Worm (Caenorhabditis elegans): ENCODE measurements around the gene W02B12.12.

Gene W02B12.12

ce11 chrII:11487999-11488398, 9.0 kb upstream of the W02B12.12 start, which contains the start of gene B0334.13:
Gene B0334.13 (plus strand): TSS chrII:11488299.
- TF ChIP-seq lin-15B (tag; optimal IDR thresholded peaks at IDR 0.05) (no peak), ets-5 (GFP tag; IDR thresholded peaks at IDR 0.05) (no peak), egl-27 (tag; optimal IDR thresholded peaks at IDR 0.05) (no peak), lin-39 (tag; optimal IDR thresholded peaks at IDR 0.05) (no peak), tbx-2 (tag; optimal IDR thresholded peaks at IDR 0.05) (no peak), lin-14 (GFP tag; optimal IDR thresholded peaks at IDR 0.05) (no peak), egl-13 (tag; optimal IDR thresholded peaks at IDR 0.05) (no peak), vab-15 (tag; optimal IDR thresholded peaks at IDR 0.05) (no peak), efl-1 (optimal IDR thresholded peaks at IDR 0.05) (no peak), efl-1 (GFP tag; optimal IDR thresholded peaks at IDR 0.05 in 1 of 2) (no peak), mdl-1 (tag; optimal IDR thresholded peaks at IDR 0.05) (no peak), sup-37 (GFP tag; optimal IDR thresholded peaks at IDR 0.05) (no peak), nhr-77 (tag; optimal IDR thresholded peaks at IDR 0.05) (no peak), nhr-76 (tag; optimal IDR thresholded peaks at IDR 0.05) (no peak), lin-35 (GFP tag; optimal IDR thresholded peaks at IDR 0.05) (no peak), skn-1 (tag; optimal IDR thresholded peaks at IDR 0.05) (no peak)

ce11 chrII:11486698-11487234, 7.8 kb upstream of the W02B12.12 start, which contains the start of gene ttr-18:
Gene ttr-18 (minus strand): TSS chrII:11486748.
- no peak for TF ChIP-seq ceh-88 (GFP tag; IDR thresholded peaks at IDR 0.05)
- TF ChIP-seq snu-23 (GFP tag; optimal IDR thresholded peaks at IDR 0.05): peak; percentile 39
- TF ChIP-seq nhr-90 (tag; optimal IDR thresholded peaks at IDR 0.05; ENCODE audit: poor library complexity): peak; percentile 16
- peak in 1 of 6 experiments; percentile 40 for TF ChIP-seq elt-3 (tag; optimal IDR thresholded peaks at IDR 0.05)
- TF ChIP-seq blmp-1 (tag; optimal IDR thresholded peaks at IDR 0.05): peak; percentile 9
- TF ChIP-seq nhr-85 (tag): peak; percentile 77
- TF ChIP-seq hlh-4 (tag; optimal IDR thresholded peaks at IDR 0.05): no peak
- no peak for TF ChIP-seq mep-1 (tag; optimal IDR thresholded peaks at IDR 0.05)
- TF ChIP-seq nhr-20 (tag; optimal IDR thresholded peaks at IDR 0.05): peak; percentile 28
- no peak for TF ChIP-seq ets-5 (GFP tag; IDR thresholded peaks at IDR 0.05)
- TF ChIP-seq lin-14 (GFP tag; optimal IDR thresholded peaks at IDR 0.05): peak; percentile 58

ce11 chrII:11485200-11485599, 6.2 kb upstream of the W02B12.12 start, which contains the start of gene twk-5:
Gene twk-5 (minus strand): TSS chrII:11485300.
- no peak for TF ChIP-seq nhr-12 (tag; optimal IDR thresholded peaks at IDR 0.05)
- no peak for TF ChIP-seq pag-3 (tag; optimal IDR thresholded peaks at IDR 0.05; ENCODE audit: borderline replicate concordance, insufficient read depth)
- no peak for TF ChIP-seq pqm-1 (tag; optimal IDR thresholded peaks at IDR 0.05)
- TF ChIP-seq lin-14 (GFP tag; optimal IDR thresholded peaks at IDR 0.05): peak; percentile 17
- no peak for TF ChIP-seq ces-1 (GFP tag; optimal IDR thresholded peaks at IDR 0.05)
- peak; percentile 4 for TF ChIP-seq snu-23 (GFP tag; optimal IDR thresholded peaks at IDR 0.05)
- no peak for TF ChIP-seq vab-15 (tag; optimal IDR thresholded peaks at IDR 0.05)
- peak; percentile 67 for TF ChIP-seq nhr-85 (tag)
- peak in 1 of 2 experiments; percentile 7 for TF ChIP-seq lsy-2 (tag; optimal IDR thresholded peaks at IDR 0.05)
- no peak for TF ChIP-seq jun-1 (tag; optimal IDR thresholded peaks at IDR 0.05)
- no peak for TF ChIP-seq elt-3 (tag; optimal IDR thresholded peaks at IDR 0.05)
- TF ChIP-seq zag-1 (tag; optimal IDR thresholded peaks at IDR 0.05): no peak
- no peak for TF ChIP-seq snpc-4 (tag; optimal IDR thresholded peaks at IDR 0.05)
- TF ChIP-seq nhr-71 (tag; optimal IDR thresholded peaks at IDR 0.05): no peak
- no peak for TF ChIP-seq lir-3 (tag; optimal IDR thresholded peaks at IDR 0.05; ENCODE audit: poor library complexity)

- peak; percentile 69 for TF ChIP-seq aly-2 (tag; optimal IDR thresholded peaks at IDR 0.05)
- TF ChIP-seq ceh-63 (GFP tag; optimal IDR thresholded peaks at IDR 0.05): no peak
- TF ChIP-seq efl-3 (GFP tag; optimal IDR thresholded peaks at IDR 0.05): no peak
- TF ChIP-seq pax-3 (tag; optimal IDR thresholded peaks at IDR 0.05): no peak
- TF ChIP-seq ceh-88 (GFP tag; IDR thresholded peaks at IDR 0.05): peak; percentile 60
- no peak for TF ChIP-seq ceh-90 (tag; optimal IDR thresholded peaks at IDR 0.05)
- TF ChIP-seq dsc-1 (tag; optimal IDR thresholded peaks at IDR 0.05): peak; percentile 62
- TF ChIP-seq nhr-76 (tag; optimal IDR thresholded peaks at IDR 0.05): no peak
- TF ChIP-seq lin-35 (GFP tag; optimal IDR thresholded peaks at IDR 0.05): peak; percentile 69 to 84
- peak; percentile 50 for TF ChIP-seq elt-2 (tag; optimal IDR thresholded peaks at IDR 0.05)
- no peak for TF ChIP-seq unc-98 (GFP tag; IDR thresholded peaks at IDR 0.05)
- TF ChIP-seq elt-3 (tag; optimal IDR thresholded peaks at IDR 0.05): peak in 2 of 6 experiments; percentile 34 to 51
- TF ChIP-seq nhr-11 (tag; optimal IDR thresholded peaks at IDR 0.05): no peak
- TF ChIP-seq dpl-1 (GFP tag; optimal IDR thresholded peaks at IDR 0.05): peak; percentile 19 to 61 (median 59)
- TF ChIP-seq C04F5.9 (tag; optimal IDR thresholded peaks at IDR 0.05): no peak
- TF ChIP-seq tlp-1 (tag; optimal IDR thresholded peaks at IDR 0.05): no peak
- TF ChIP-seq lsy-2 (tag; optimal IDR thresholded peaks at IDR 0.05): peak; percentile 72 to 91
Observed at ce11 chrII:11484600-11484999, 5.6 kb upstream of the W02B12.12 start.

Data from whole organism, L1 larva.